Worm (Caenorhabditis elegans) whole organism, L2 larva: ENCODE data around the gene Y17G9B.2.

Experiments used
- C34F6.9 ChIP-seq: fragments of 150-350 bp; optimal IDR thresholded peaks from 2 replicates; lab custom pipeline; 2014; ENCODE audit warnings: missing biosample characterization, missing genetic modification characterization
- F13H6.1 ChIP-seq: sonication (generic microtip); optimal IDR thresholded peaks from 2 replicates; lab custom pipeline; 2016; ENCODE audit warnings: missing genetic modification characterization, missing compliant biosample characterization
- R02D3.7 ChIP-seq: fragments of 150-350 bp; optimal IDR thresholded peaks from 2 replicates; lab custom pipeline; 2014; ENCODE audit warnings: missing biosample characterization, missing genetic modification characterization
- Y55F3AM.14 ChIP-seq: fragments of 200-800 bp; sonication (Bioruptor generic); optimal IDR thresholded peaks from 2 replicates; lab custom pipeline; 2018; ENCODE audit warnings: mild to moderate bottlenecking, missing genetic modification characterization, missing compliant biosample characterization
- ZK546.5 ChIP-seq: sonication (generic microtip); optimal IDR thresholded peaks from 2 replicates; lab custom pipeline; 2017; ENCODE audit warnings: missing biosample characterization, missing genetic modification characterization
- alr-1 ChIP-seq: fragments of 150-350 bp; optimal IDR thresholded peaks from 2 replicates; lab custom pipeline; 2014; ENCODE audit warnings: missing biosample characterization, missing genetic modification characterization
- aly-2 ChIP-seq: fragments of 150-350 bp; optimal IDR thresholded peaks from 2 replicates; lab custom pipeline; 2014; ENCODE audit warnings: missing biosample characterization, missing genetic modification characterization
- ama-1 ChIP-seq: fragments of 150-350 bp; optimal IDR thresholded peaks from 2 replicates; lab custom pipeline; 2018; ENCODE audit warnings: inconsistent platforms
- blmp-1 ChIP-seq: sonication (generic microtip); optimal IDR thresholded peaks from 2 replicates; lab custom pipeline; 2017; ENCODE audit warnings: missing genetic modification characterization, mild to moderate bottlenecking, missing compliant biosample characterization, antibody characterized with exemption, moderate library complexity; ENCODE audit not compliant: insufficient read depth
- ceh-16 ChIP-seq: fragments of 150-350 bp; optimal IDR thresholded peaks from 2 replicates; lab custom pipeline; 2014; ENCODE audit warnings: missing biosample characterization, missing genetic modification characterization
- ceh-82 ChIP-seq: fragments of 150-350 bp; optimal IDR thresholded peaks from 2 replicates; lab custom pipeline; 2014; ENCODE audit warnings: missing biosample characterization, missing genetic modification characterization
- crh-2 ChIP-seq: sonication (generic microtip); optimal IDR thresholded peaks from 2 replicates; lab custom pipeline; 2017; ENCODE audit warnings: missing biosample characterization, missing genetic modification characterization
- dmd-4 ChIP-seq: sonication (generic microtip); optimal IDR thresholded peaks from 2 replicates; lab custom pipeline; 2017; ENCODE audit warnings: missing biosample characterization, missing genetic modification characterization
- egl-27 ChIP-seq: sonication (generic microtip); optimal IDR thresholded peaks from 3 replicates; lab custom pipeline; 2017; ENCODE audit warnings: missing biosample characterization, missing genetic modification reagents, missing genetic modification characterization
- elt-1 ChIP-seq: fragments of 150-350 bp; optimal IDR thresholded peaks from 2 replicates; lab custom pipeline; 2014; ENCODE audit warnings: missing biosample characterization, missing genetic modification characterization
- elt-3 ChIP-seq: sonication (generic microtip); optimal IDR thresholded peaks from 2 replicates; lab custom pipeline; 2017; ENCODE audit warnings: missing biosample characterization, missing genetic modification characterization
- fos-1 ChIP-seq: fragments of 150-350 bp; optimal IDR thresholded peaks from 2 replicates; lab custom pipeline; 2014; ENCODE audit warnings: missing biosample characterization, missing genetic modification characterization
- gmeb-1 ChIP-seq: fragments of 150-350 bp; optimal IDR thresholded peaks from 2 replicates; lab custom pipeline; 2014; ENCODE audit warnings: missing biosample characterization, missing genetic modification characterization
- lin-11 ChIP-seq: fragments of 150-350 bp; sonication (generic microtip); optimal IDR thresholded peaks from 2 replicates; lab custom pipeline; 2014; ENCODE audit warnings: missing biosample characterization, missing genetic modification characterization, inconsistent platforms, mixed read lengths
- lin-13 ChIP-seq: fragments of 150-350 bp; optimal IDR thresholded peaks from 2 replicates; lab custom pipeline; 2014; ENCODE audit warnings: missing biosample characterization, missing genetic modification reagents, missing genetic modification characterization
- lin-39 ChIP-seq: fragments of 150-350 bp; optimal IDR thresholded peaks from 2 replicates; lab custom pipeline; 2014; ENCODE audit warnings: missing biosample characterization, missing genetic modification reagents, missing genetic modification characterization
- lsy-2 ChIP-seq, 2 experiments: fragments of 150-350 bp in 1 of 2; sonication (generic microtip) in 1 of 2; optimal IDR thresholded peaks; 2 replicates each; lab custom pipeline; 2014 to 2017; ENCODE audit warnings: missing biosample characterization in 2 of 2, missing genetic modification characterization in 2 of 2
- mab-5 ChIP-seq: fragments of 150-350 bp; optimal IDR thresholded peaks from 2 replicates; lab custom pipeline; 2014; ENCODE audit warnings: missing biosample characterization, missing genetic modification characterization
- mbf-1 ChIP-seq: sonication (generic microtip); optimal IDR thresholded peaks from 2 replicates; lab custom pipeline; 2017; ENCODE audit warnings: missing biosample characterization, missing genetic modification characterization
- mdl-1 ChIP-seq, 2 experiments: fragments of 150-350 bp in 1 of 2; sonication (generic microtip) in 1 of 2; optimal IDR thresholded peaks; 2 replicates each; lab custom pipeline; 2017; ENCODE audit warnings: missing biosample characterization in 2 of 2, missing genetic modification characterization in 2 of 2
- nhr-10 ChIP-seq: sonication (generic microtip); optimal IDR thresholded peaks from 2 replicates; lab custom pipeline; 2017; ENCODE audit warnings: missing biosample characterization, missing genetic modification characterization
- nhr-11 ChIP-seq: fragments of 150-350 bp; optimal IDR thresholded peaks from 2 replicates; lab custom pipeline; 2014; ENCODE audit warnings: missing biosample characterization, missing genetic modification characterization
- nhr-12 ChIP-seq: fragments of 150-350 bp; optimal IDR thresholded peaks from 2 replicates; lab custom pipeline; 2014; ENCODE audit warnings: missing biosample characterization, missing genetic modification characterization
- nhr-129 ChIP-seq: fragments of 150-350 bp; optimal IDR thresholded peaks from 2 replicates; lab custom pipeline; 2014; ENCODE audit warnings: missing biosample characterization, missing genetic modification characterization
- nhr-21 ChIP-seq: fragments of 150-350 bp; optimal IDR thresholded peaks from 2 replicates; lab custom pipeline; 2014; ENCODE audit warnings: missing biosample characterization, missing genetic modification characterization
- nhr-23 ChIP-seq: fragments of 150-350 bp; optimal IDR thresholded peaks from 2 replicates; lab custom pipeline; 2014; ENCODE audit warnings: missing biosample characterization, missing genetic modification reagents, missing genetic modification characterization
- nhr-237 ChIP-seq: fragments of 150-350 bp; optimal IDR thresholded peaks from 2 replicates; lab custom pipeline; 2014; ENCODE audit warnings: missing biosample characterization, missing genetic modification characterization
- nhr-25 ChIP-seq: fragments of 150-350 bp; sonication (generic microtip); optimal IDR thresholded peaks from 3 replicates; lab custom pipeline; 2014; ENCODE audit warnings: missing biosample characterization, missing genetic modification characterization
- nhr-6 ChIP-seq: fragments of 150-350 bp; optimal IDR thresholded peaks from 2 replicates; lab custom pipeline; 2014; ENCODE audit warnings: missing biosample characterization, missing genetic modification characterization
- nhr-77 ChIP-seq: fragments of 150-350 bp; optimal IDR thresholded peaks from 2 replicates; lab custom pipeline; 2014; ENCODE audit warnings: missing biosample characterization, missing genetic modification characterization
- peb-1 ChIP-seq: fragments of 150-350 bp; optimal IDR thresholded peaks from 2 replicates; lab custom pipeline; 2014; ENCODE audit warnings: missing biosample characterization, missing genetic modification characterization
- sem-4 ChIP-seq: fragments of 150-350 bp; optimal IDR thresholded peaks from 2 replicates; lab custom pipeline; 2014; ENCODE audit warnings: missing biosample characterization, missing genetic modification reagents, missing genetic modification characterization
- skn-1 ChIP-seq: sonication (generic microtip); optimal IDR thresholded peaks from 2 replicates; lab custom pipeline; 2017; ENCODE audit warnings: missing biosample characterization, missing genetic modification characterization
- sma-3 ChIP-seq: sonication (generic microtip); optimal IDR thresholded peaks from 2 replicates; lab custom pipeline; 2016; ENCODE audit warnings: missing genetic modification reagents, missing genetic modification characterization, missing compliant biosample characterization
- sma-9 ChIP-seq, 2 experiments: fragments of 150-350 bp in 1 of 2; sonication (generic microtip) in 1 of 2; optimal IDR thresholded peaks; 2 replicates each; lab custom pipeline; 2014 to 2016; ENCODE audit warnings: missing genetic modification characterization in 2 of 2, mild to moderate bottlenecking in 1 of 2, missing biosample characterization in 1 of 2, missing compliant biosample characterization in 1 of 2, missing genetic modification reagents in 1 of 2, moderate library complexity in 1 of 2
- snpc-4 ChIP-seq: fragments of 150-350 bp; optimal IDR thresholded peaks from 2 replicates; lab custom pipeline; 2014; ENCODE audit warnings: missing biosample characterization, missing genetic modification characterization
- unc-39 ChIP-seq: fragments of 150-350 bp; optimal IDR thresholded peaks from 2 replicates; lab custom pipeline; 2014; ENCODE audit warnings: missing biosample characterization, missing genetic modification characterization
- unc-55 ChIP-seq: fragments of 150-350 bp; sonication (generic microtip); optimal IDR thresholded peaks from 3 replicates; lab custom pipeline; 2014; ENCODE audit warnings: missing biosample characterization, missing genetic modification reagents, missing genetic modification characterization
- unc-62 ChIP-seq: fragments of 150-350 bp; optimal IDR thresholded peaks from 2 replicates; lab custom pipeline; 2014; ENCODE audit warnings: missing biosample characterization, missing genetic modification reagents, missing genetic modification characterization
- zag-1 ChIP-seq: fragments of 150-350 bp; optimal IDR thresholded peaks from 2 replicates; lab custom pipeline; 2014; ENCODE audit warnings: missing biosample characterization, missing genetic modification characterization
- ztf-1 ChIP-seq: fragments of 200-800 bp; sonication (Bioruptor generic); conservative IDR thresholded peaks from 2 replicates; pipeline ENCODE4 v1.3.6; 2022; ENCODE audit warnings: missing genetic modification characterization, missing compliant biosample characterization
- ztf-11 ChIP-seq: sonication (generic microtip); optimal IDR thresholded peaks from 2 replicates; lab custom pipeline; 2017; ENCODE audit warnings: missing biosample characterization, missing genetic modification characterization
- ztf-4 ChIP-seq: fragments of 150-350 bp; optimal IDR thresholded peaks from 2 replicates; lab custom pipeline; 2014; ENCODE audit warnings: missing biosample characterization, missing genetic modification characterization

Gene Y17G9B.2

ce11 chrIV:4745422-4745821 lies 18.5 kb upstream of the Y17G9B.2 start, which contains the start of gene timm-17B.1:
Gene timm-17B.1, minus strand, starts transcription at chrIV:4745492.
- TF ChIP-seq nhr-77 (tag; lab: Kevin White, UChicago) (no peak), mdl-1 (tag; optimal IDR thresholded peaks at IDR 0.05; lab: Kevin White, UChicago) (peak in 1 of 2 experiments; percentile 9), mbf-1 (no peak), lin-39 (tag; lab: Kevin White, UChicago) (no peak), aly-2 (tag; lab: Kevin White, UChicago) (no peak), C34F6.9 (peak; percentile 93), alr-1 (tag; lab: Kevin White, UChicago) (no peak), ama-1 (lab: Kevin White, UChicago) (peak; percentile 27), R02D3.7 (peak; percentile 62), unc-39 (tag; lab: Kevin White, UChicago) (no peak), lin-13 (peak; percentile 60), blmp-1 (tag; lab: Kevin White, UChicago) (no peak), nhr-237 (no peak), unc-55 (GFP tag; lab: Kevin White, UChicago) (peak; percentile 82), gmeb-1 (tag; lab: Kevin White, UChicago) (peak; percentile 84), sma-9 (GFP tag; optimal IDR thresholded peaks at IDR 0.05; lab: Kevin White, UChicago) (peak; percentile 60), sma-9 (tag; optimal IDR thresholded peaks at IDR 0.05; lab: Kevin White, UChicago) (no peak), nhr-21 (tag; lab: Kevin White, UChicago) (peak; percentile 43), nhr-10 (no peak), skn-1 (no peak), nhr-12 (tag; lab: Kevin White, UChicago) (no peak), Y55F3AM.14 (no peak), egl-27 (tag; lab: Kevin White, UChicago) (no peak), ztf-1 (GFP tag; lab: Robert Waterston, UW) (no peak), ztf-11 (no peak), crh-2 (peak; percentile 74), fos-1 (no peak), snpc-4 (tag; lab: Kevin White, UChicago) (peak; percentile 13), nhr-129 (tag; lab: Kevin White, UChicago) (peak; percentile 69), elt-3 (tag; lab: Kevin White, UChicago) (no peak), ceh-82 (tag; lab: Kevin White, UChicago) (no peak), F13H6.1 (peak; percentile 35), unc-62 (GFP tag; lab: Kevin White, UChicago) (no peak), ceh-16 (peak; percentile 36), lin-11 (no peak), peb-1 (tag; lab: Kevin White, UChicago) (no peak), ztf-4 (tag; lab: Kevin White, UChicago) (no peak), dmd-4 (tag; lab: Kevin White, UChicago) (peak; percentile 2), ZK546.5 (tag; lab: Kevin White, UChicago) (no peak), nhr-11 (tag; lab: Kevin White, UChicago) (no peak), mab-5 (tag; lab: Kevin White, UChicago) (peak; percentile 78), lsy-2 (tag; optimal IDR thresholded peaks at IDR 0.05; lab: Kevin White, UChicago) (peak; percentile 93 to 96), nhr-25 (peak; percentile 73), zag-1 (no peak), nhr-6 (tag; lab: Kevin White, UChicago) (peak; percentile 37), sma-3 (GFP tag; lab: Kevin White, UChicago) (peak; percentile 49), nhr-23 (tag; lab: Kevin White, UChicago) (no peak), sem-4 (tag; lab: Kevin White, UChicago) (no peak), elt-1 (no peak)
